Fruit fly (Drosophila melanogaster) whole organism, adult: ENCODE measurements around the gene CG42660.
"Not testable (repeated sequence)": the region's sequence is repeated elsewhere in the genome, so short reads cannot be mapped to it uniquely, and the experiment has no call there.

Experiments used
- CG11617 ChIP-seq: fragments of 200-800 bp; sonication (Bioruptor generic); optimal IDR thresholded peaks from 2 replicates; lab custom pipeline; 2017; ENCODE audit warnings: mild to moderate bottlenecking, missing biosample characterization, missing genetic modification reagents, missing genetic modification characterization
- CG12768 ChIP-seq: fragments of 200-800 bp; sonication (Bioruptor generic); optimal IDR thresholded peaks from 2 replicates; lab custom pipeline; 2017; ENCODE audit warnings: missing biosample characterization, missing genetic modification characterization, mild to moderate bottlenecking, moderate library complexity, missing genetic modification reagents
- CG14711 ChIP-seq: fragments of 200-800 bp; sonication (Bioruptor generic); optimal IDR thresholded peaks from 2 replicates; lab custom pipeline; 2018; ENCODE audit warnings: missing biosample characterization, mild to moderate bottlenecking, missing genetic modification characterization, moderate library complexity
- CG1620 ChIP-seq: fragments of 200-800 bp; sonication (Bioruptor generic); optimal IDR thresholded peaks from 2 replicates; lab custom pipeline; 2016; ENCODE audit warnings: missing biosample characterization, missing genetic modification characterization
- CG33017 ChIP-seq: fragments of 200-800 bp; sonication (Bioruptor generic); optimal IDR thresholded peaks from 2 replicates; lab custom pipeline; 2018; ENCODE audit warnings: missing biosample characterization, mild to moderate bottlenecking, missing genetic modification characterization, moderate library complexity
- CG5204 ChIP-seq: fragments of 200-800 bp; sonication (Bioruptor generic); optimal IDR thresholded peaks from 2 replicates; lab custom pipeline; 2016; ENCODE audit warnings: missing biosample characterization, missing genetic modification characterization
- CG7045 ChIP-seq: fragments of 200-800 bp; sonication (Bioruptor generic); optimal IDR thresholded peaks from 2 replicates; lab custom pipeline; 2017; ENCODE audit warnings: missing biosample characterization, mild to moderate bottlenecking, missing genetic modification characterization
- CG7101 ChIP-seq: fragments of 200-800 bp; sonication (Bioruptor generic); optimal IDR thresholded peaks from 2 replicates; lab custom pipeline; 2018; ENCODE audit warnings: missing biosample characterization, mild to moderate bottlenecking, missing genetic modification characterization, moderate library complexity
- Clk ChIP-seq: fragments of 200-800 bp; sonication (Bioruptor generic); optimal IDR thresholded peaks from 2 replicates; lab custom pipeline; 2017; ENCODE audit warnings: missing biosample characterization, missing genetic modification characterization
- Crg-1 ChIP-seq: fragments of 200-800 bp; sonication (Bioruptor generic); optimal IDR thresholded peaks from 2 replicates; lab custom pipeline; 2016; ENCODE audit warnings: missing biosample characterization, missing genetic modification characterization
- Hr96 ChIP-seq: fragments of 200-800 bp; sonication (Bioruptor generic); optimal IDR thresholded peaks from 2 replicates; lab custom pipeline; 2016; ENCODE audit warnings: missing biosample characterization, missing genetic modification characterization
- Mnt ChIP-seq: fragments of 200-800 bp; sonication (Bioruptor generic); optimal IDR thresholded peaks from 2 replicates; lab custom pipeline; 2016; ENCODE audit warnings: missing biosample characterization, mild to moderate bottlenecking, missing genetic modification characterization
- bab1 ChIP-seq: fragments of 200-800 bp; sonication (Bioruptor generic); optimal IDR thresholded peaks from 3 replicates; lab custom pipeline; 2019; ENCODE audit warnings: missing biosample characterization, mild to moderate bottlenecking, missing genetic modification characterization, moderate library complexity
- cic ChIP-seq: fragments of 200-800 bp; sonication (Bioruptor generic); optimal IDR thresholded peaks from 2 replicates; lab custom pipeline; 2017; ENCODE audit warnings: missing biosample characterization, mild to moderate bottlenecking, missing genetic modification characterization, moderate library complexity
- cnc ChIP-seq, 2 experiments: fragments of >200 bp; optimal IDR thresholded peaks; 2 replicates each; lab custom pipeline; 2017
- kay ChIP-seq: fragments of 200-800 bp; sonication (Bioruptor generic); peaks from one replicate; lab custom pipeline; 2016; ENCODE audit warnings: missing biosample characterization, missing genetic modification characterization, borderline replicate concordance
- ovo ChIP-seq: fragments of 200-800 bp; sonication (Bioruptor generic); optimal IDR thresholded peaks from 2 replicates; lab custom pipeline; 2016; ENCODE audit warnings: missing biosample characterization, missing genetic modification characterization
- pad ChIP-seq: fragments of 200-800 bp; sonication (Bioruptor generic); optimal IDR thresholded peaks from 3 replicates; lab custom pipeline; 2017; ENCODE audit warnings: missing biosample characterization, missing genetic modification characterization, mild to moderate bottlenecking, moderate library complexity, missing genetic modification reagents
- tj ChIP-seq: fragments of 200-800 bp; sonication (Bioruptor generic); optimal IDR thresholded peaks from 3 replicates; lab custom pipeline; 2017; ENCODE audit warnings: missing biosample characterization, mild to moderate bottlenecking, missing genetic modification characterization, moderate library complexity
- toe ChIP-seq: fragments of 200-800 bp; sonication (Bioruptor generic); optimal IDR thresholded peaks from 2 replicates; lab custom pipeline; 2016; ENCODE audit warnings: missing biosample characterization, missing genetic modification characterization

Gene CG42660

DNA sequence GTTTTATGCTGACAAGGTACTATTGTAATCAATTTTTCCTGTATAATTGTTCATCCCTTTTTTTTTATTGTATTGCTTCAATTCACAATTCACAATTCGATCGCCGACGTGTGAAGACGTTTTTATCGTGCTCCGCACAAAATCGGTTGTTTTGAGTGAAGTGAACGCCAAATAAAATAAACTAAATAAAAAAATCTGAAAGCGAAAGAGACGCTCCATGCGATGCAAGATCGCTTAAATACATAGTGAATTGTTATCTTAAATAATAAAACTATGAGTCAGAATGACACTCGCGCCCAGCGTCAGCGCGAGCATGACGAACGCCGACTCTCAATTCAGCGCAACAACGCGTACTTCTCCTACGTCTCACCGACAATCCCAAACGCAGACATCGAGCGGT, 33.4 kb downstream of the CG42660 start, which contains the start of gene CG8539:
CG8539 (minus strand) TSS at position 101 of the 400 bp plus-strand sequence.
- not testable (repeated sequence) for TF ChIP-seq CG1620 (GFP tag; lab: Kevin White, UChicago); CG7101 (tag; lab: Kevin White, UChicago); cic (GFP tag; lab: Kevin White, UChicago)

DNA sequence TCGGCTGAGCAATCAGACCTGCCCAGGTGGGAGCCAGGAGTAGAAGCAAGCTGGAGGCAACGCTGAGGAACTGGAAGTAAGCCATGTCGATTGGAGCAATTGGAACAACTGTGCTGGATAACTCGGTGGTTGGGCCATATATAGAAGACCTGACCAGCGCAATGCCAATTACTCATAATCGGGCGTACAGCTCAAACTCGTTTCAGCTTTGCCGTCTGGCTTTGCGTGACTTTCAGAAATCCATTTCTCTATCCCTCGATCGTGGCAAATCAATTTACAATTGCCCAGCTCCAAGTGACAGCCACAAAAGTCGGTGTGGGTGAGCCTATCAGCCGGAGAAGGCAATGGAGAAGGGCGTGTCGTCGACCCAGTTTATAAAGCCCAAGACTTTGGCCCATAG, 40.8 kb downstream of the CG42660 start, which contains the start of gene CG7548:
CG7548 (minus strand) TSS at position 101 of the 400 bp plus-strand sequence.
- TF ChIP-seq Crg-1 (GFP tag; lab: Kevin White, UChicago) (no peak), toe (GFP tag; lab: Kevin White, UChicago) (no peak), cnc (optimal IDR thresholded peaks at IDR 0.05; lab: Kevin White, UChicago) (no peak), Clk (GFP tag; lab: Kevin White, UChicago) (no peak), CG5204 (GFP tag; lab: Kevin White, UChicago) (no peak), pad (GFP tag; lab: Kevin White, UChicago) (no peak), CG33017 (no peak), ovo (no peak), bab1 (GFP tag; lab: Kevin White, UChicago) (no peak), Mnt (GFP tag; lab: Kevin White, UChicago) (no peak), CG7101 (tag; lab: Kevin White, UChicago) (no peak), CG11617 (no peak)

DNA sequence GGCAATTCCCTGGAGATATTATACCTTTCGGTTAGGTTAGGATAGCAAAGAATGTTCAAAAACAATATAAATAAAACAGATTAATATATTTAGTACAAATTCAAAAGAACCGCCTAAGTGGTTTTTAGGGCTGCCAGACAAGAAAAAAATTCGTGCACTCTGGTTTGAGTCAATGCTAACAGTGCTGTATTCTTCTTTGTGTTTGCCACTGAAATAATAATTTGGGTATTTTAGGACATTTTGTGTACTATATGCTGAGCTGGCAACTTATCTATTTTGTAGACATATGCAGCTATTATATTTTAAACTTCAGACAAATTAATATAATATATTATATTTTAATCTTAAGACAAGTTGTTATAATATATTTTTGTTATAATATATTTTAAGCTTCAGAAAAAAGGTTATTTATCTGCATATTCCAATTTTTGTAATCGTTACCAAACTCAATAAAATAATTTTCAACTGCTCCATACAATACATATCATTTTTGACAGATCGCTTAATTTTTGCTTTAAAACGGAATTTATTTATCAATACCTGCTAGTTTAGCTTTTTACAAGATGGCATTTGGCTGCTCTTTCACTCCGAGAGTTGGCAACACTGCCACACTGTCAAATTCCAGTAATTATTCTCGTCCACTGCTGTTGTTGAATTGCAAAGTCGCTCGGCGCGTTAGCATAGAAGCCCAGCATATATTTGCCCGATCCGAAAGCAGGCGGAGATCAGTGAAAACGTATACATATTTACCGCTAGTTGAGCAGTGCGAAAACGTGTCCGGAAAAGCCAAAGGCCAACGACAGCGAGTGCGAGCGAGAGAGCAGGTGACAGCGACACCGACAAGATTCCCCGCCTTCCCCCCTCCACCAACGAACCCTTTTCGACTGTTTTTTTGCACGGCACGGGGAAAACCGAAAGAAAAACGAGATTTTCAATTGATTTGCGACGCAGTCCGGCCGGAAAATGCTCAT, 45.4 kb downstream of the CG42660 start, which contains the start of gene CG7546:
CG7546 (plus strand) TSS at position 573 of the 971 bp plus-strand sequence.
- TF ChIP-seq CG1620 (GFP tag; lab: Kevin White, UChicago) = no peak
- TF ChIP-seq CG5204 (GFP tag; lab: Kevin White, UChicago) = peak; percentile 50
- peak; percentile 12 for TF ChIP-seq cic (GFP tag; lab: Kevin White, UChicago)
- TF ChIP-seq Crg-1 (GFP tag; lab: Kevin White, UChicago) = no peak
- no peak for TF ChIP-seq Clk (GFP tag; lab: Kevin White, UChicago)
- TF ChIP-seq ovo = peak; percentile 45
- TF ChIP-seq CG33017 = peak; percentile 13
- no peak for TF ChIP-seq CG12768 (GFP tag; lab: Kevin White, UChicago)
- no peak for TF ChIP-seq cnc (optimal IDR thresholded peaks at IDR 0.05; lab: Kevin White, UChicago)
- TF ChIP-seq CG7101 (tag; lab: Kevin White, UChicago) = no peak
- no peak for TF ChIP-seq toe (GFP tag; lab: Kevin White, UChicago)
- peak; percentile 64 for TF ChIP-seq CG14711 (tag; lab: Kevin White, UChicago)
- no peak for TF ChIP-seq CG7045
- TF ChIP-seq bab1 (GFP tag; lab: Kevin White, UChicago) = peak; percentile 25
- TF ChIP-seq pad (GFP tag; lab: Kevin White, UChicago) = peak; percentile 43
- peak; percentile 68 for TF ChIP-seq Mnt (GFP tag; lab: Kevin White, UChicago)
- TF ChIP-seq tj (GFP tag; lab: Kevin White, UChicago) = peak; percentile 82
- TF ChIP-seq kay = no peak
- TF ChIP-seq Hr96 (GFP tag; lab: Kevin White, UChicago) = peak; percentile 23
- TF ChIP-seq CG11617 = no peak
